Fruit fly (Drosophila melanogaster) whole organism, embryonic: ENCODE results near the gene Rnb.
A peak's percentile ranks its signal among the peaks of the same experiment; 100 is the strongest.

Experiments used
- ATbp ChIP-seq: fragments of 200-800 bp; sonication (Bioruptor generic); optimal IDR thresholded peaks from 2 replicates; lab custom pipeline; 2017; ENCODE audit warnings: missing biosample characterization, mild to moderate bottlenecking, missing genetic modification characterization, missing genetic modification reagents
- Awh ChIP-seq: fragments of 200-800 bp; sonication (Bioruptor generic); IDR thresholded peaks from 2 replicates; pipeline ENCODE4, ENCODE4 v1.3.6; 2022; ENCODE audit warnings: missing biosample characterization, missing genetic modification characterization
- CG10267 ChIP-seq: fragments of 200-800 bp; sonication (Bioruptor generic); optimal IDR thresholded peaks from 2 replicates; lab custom pipeline; 2018; ENCODE audit warnings: missing biosample characterization, mild to moderate bottlenecking, missing genetic modification characterization, moderate library complexity
- CG10959 ChIP-seq: fragments of 200-800 bp; sonication (Bioruptor generic); IDR thresholded peaks from 2 replicates; pipeline ENCODE4 v1.3.6; 2022; ENCODE audit warnings: missing biosample characterization, missing genetic modification characterization
- CG11696 ChIP-seq: fragments of 200-800 bp; sonication (Bioruptor generic); IDR thresholded peaks from 2 replicates; pipeline ENCODE4 v1.3.6; 2022; ENCODE audit warnings: missing biosample characterization, missing genetic modification characterization
- CG12155 ChIP-seq: fragments of 200-800 bp; sonication (Bioruptor generic); optimal IDR thresholded peaks from 3 replicates; lab custom pipeline; 2016; ENCODE audit warnings: missing biosample characterization, missing genetic modification characterization
- CG12236 ChIP-seq: fragments of 200-800 bp; sonication (Bioruptor generic); optimal IDR thresholded peaks from 2 replicates; lab custom pipeline; 2016; ENCODE audit warnings: missing biosample characterization, missing genetic modification characterization
- CG13775 ChIP-seq: fragments of 200-800 bp; sonication (Bioruptor generic); optimal IDR thresholded peaks from 3 replicates; lab custom pipeline; 2017; ENCODE audit warnings: missing biosample characterization, mild to moderate bottlenecking, missing genetic modification characterization
- CG13894 ChIP-seq: fragments of 200-800 bp; sonication (Bioruptor generic); optimal IDR thresholded peaks from 3 replicates; lab custom pipeline; 2018; ENCODE audit warnings: missing biosample characterization, mild to moderate bottlenecking, missing genetic modification characterization, moderate library complexity
- CG14860 ChIP-seq: fragments of 200-800 bp; sonication (Bioruptor generic); IDR thresholded peaks from 3 replicates; pipeline ENCODE4 v1.3.6; 2022; ENCODE audit warnings: missing biosample characterization, missing genetic modification characterization; ENCODE audit not compliant: partially characterized antibody
- CG15269 ChIP-seq: fragments of 200-800 bp; sonication (Bioruptor generic); optimal IDR thresholded peaks from 2 replicates; lab custom pipeline; 2018; ENCODE audit warnings: missing biosample characterization, mild to moderate bottlenecking, missing genetic modification characterization, moderate library complexity
- CG17912 ChIP-seq: fragments of 200-800 bp; sonication (Bioruptor generic); optimal IDR thresholded peaks from 2 replicates; lab custom pipeline; 2018; ENCODE audit warnings: missing biosample characterization, mild to moderate bottlenecking, missing genetic modification characterization
- CG18599 ChIP-seq: fragments of 200-800 bp; sonication (Bioruptor generic); optimal IDR thresholded peaks from 3 replicates; lab custom pipeline; 2017; ENCODE audit warnings: missing biosample characterization, missing genetic modification characterization, mild to moderate bottlenecking, moderate library complexity, missing genetic modification reagents
- CG2889 ChIP-seq: fragments of 200-800 bp; sonication (Bioruptor generic); IDR thresholded peaks from 3 replicates; pipeline ENCODE4 v1.3.6; 2022; ENCODE audit warnings: missing biosample characterization, missing genetic modification characterization
- CG4282 ChIP-seq: fragments of 200-800 bp; sonication (Bioruptor generic); optimal IDR thresholded peaks from 2 replicates; lab custom pipeline; 2016; ENCODE audit warnings: missing biosample characterization, missing genetic modification characterization
- CG4854 ChIP-seq: fragments of 200-800 bp; sonication (Bioruptor generic); optimal IDR thresholded peaks from 2 replicates; lab custom pipeline; 2016; ENCODE audit warnings: missing biosample characterization, missing genetic modification characterization, inconsistent platforms
- CG6254 ChIP-seq: fragments of 200-800 bp; sonication (Bioruptor generic); optimal IDR thresholded peaks from 3 replicates; lab custom pipeline; 2017; ENCODE audit warnings: mild to moderate bottlenecking, missing biosample characterization, missing genetic modification reagents, missing genetic modification characterization
- CG7357 ChIP-seq: fragments of 200-800 bp; sonication (Bioruptor generic); IDR thresholded peaks from 3 replicates; pipeline ENCODE4 v1.3.6; 2022; ENCODE audit warnings: missing biosample characterization, missing genetic modification characterization
- CG9932 ChIP-seq: fragments of 200-800 bp; sonication (Bioruptor generic); IDR thresholded peaks from 2 replicates; pipeline ENCODE4 v1.3.6; 2022; ENCODE audit warnings: missing biosample characterization, missing genetic modification characterization
- Dip2 ChIP-seq: fragments of 200-800 bp; sonication (Bioruptor generic); IDR thresholded peaks from 2 replicates; pipeline ENCODE4 v1.3.6; 2022; ENCODE audit warnings: missing biosample characterization, missing genetic modification characterization
- Drgx ChIP-seq: fragments of 200-800 bp; sonication (Bioruptor generic); IDR thresholded peaks from 2 replicates; pipeline ENCODE4 v1.3.6; 2022; ENCODE audit warnings: missing biosample characterization, missing genetic modification characterization
- Ets97D ChIP-seq: fragments of 200-800 bp; sonication (Bioruptor generic); optimal IDR thresholded peaks from 3 replicates; lab custom pipeline; 2016; ENCODE audit warnings: missing biosample characterization, missing genetic modification characterization
- Hey ChIP-seq: fragments of 200-800 bp; sonication (Bioruptor generic); optimal IDR thresholded peaks from 3 replicates; lab custom pipeline; 2018; ENCODE audit warnings: missing biosample characterization, mild to moderate bottlenecking, missing genetic modification characterization
- Hsf ChIP-seq: fragments of 200-800 bp; sonication (Bioruptor generic); optimal IDR thresholded peaks from 3 replicates; lab custom pipeline; 2016; ENCODE audit warnings: missing biosample characterization, missing genetic modification characterization
- Lpt ChIP-seq: fragments of >200 bp; optimal IDR thresholded peaks from 2 replicates; lab custom pipeline; 2018; ENCODE audit warnings: missing biosample characterization, missing genetic modification characterization
- Med ChIP-seq: fragments of 200-800 bp; sonication (Bioruptor generic); peaks from one replicate; lab custom pipeline; 2016; ENCODE audit warnings: missing biosample characterization, missing genetic modification characterization, mild to moderate bottlenecking, inconsistent platforms, moderate library complexity
- Pdp1 ChIP-seq, 2 experiments: fragments of 200-800 bp; sonication (Bioruptor generic); optimal IDR thresholded peaks; 3 replicates each; lab custom pipeline; 2016; ENCODE audit warnings: missing biosample characterization in 2 of 2, missing genetic modification characterization in 2 of 2, mild to moderate bottlenecking in 1 of 2, moderate library complexity in 1 of 2
- Sox102F ChIP-seq: fragments of 200-800 bp; sonication (Bioruptor generic); optimal IDR thresholded peaks from 2 replicates; lab custom pipeline; 2018; ENCODE audit warnings: missing biosample characterization, mild to moderate bottlenecking, missing genetic modification characterization, moderate library complexity
- aop ChIP-seq: fragments of 200-800 bp; sonication (Bioruptor generic); IDR thresholded peaks from 2 replicates; pipeline ENCODE4 v1.3.6; 2022; ENCODE audit warnings: missing biosample characterization, missing genetic modification characterization
- cg ChIP-seq: fragments of 200-800 bp; sonication (Bioruptor generic); optimal IDR thresholded peaks from 3 replicates; lab custom pipeline; 2019; ENCODE audit warnings: missing biosample characterization, mild to moderate bottlenecking, missing genetic modification characterization, moderate library complexity
- ems ChIP-seq: fragments of 200-800 bp; sonication (Bioruptor generic); optimal IDR thresholded peaks from 3 replicates; lab custom pipeline; 2016; ENCODE audit warnings: missing biosample characterization, missing genetic modification characterization
- fd96Cb ChIP-seq: fragments of 200-800 bp; sonication (Bioruptor generic); optimal IDR thresholded peaks from 2 replicates; lab custom pipeline; 2018; ENCODE audit warnings: missing biosample characterization, mild to moderate bottlenecking, missing genetic modification characterization, moderate library complexity
- jigr1 ChIP-seq: fragments of 200-800 bp; sonication (Bioruptor generic); IDR thresholded peaks from 3 replicates; pipeline ENCODE4 v1.3.6; 2022; ENCODE audit warnings: missing biosample characterization, missing genetic modification characterization
- kah ChIP-seq: fragments of 200-800 bp; sonication (Bioruptor generic); optimal IDR thresholded peaks from 2 replicates; lab custom pipeline; 2018; ENCODE audit warnings: missing biosample characterization, mild to moderate bottlenecking, missing genetic modification characterization
- lola ChIP-seq, 3 experiments: fragments of >200 bp in 2 of 3; fragments of 200-800 bp in 1 of 3; sonication (Bioruptor generic) in 1 of 3; optimal IDR thresholded peaks; 2 replicates each; lab custom pipeline; 2017 to 2019; ENCODE audit warnings: missing biosample characterization in 3 of 3, missing genetic modification characterization in 3 of 3, mild to moderate bottlenecking in 1 of 3, moderate library complexity in 1 of 3
- mirr ChIP-seq: fragments of 200-800 bp; sonication (Bioruptor generic); optimal IDR thresholded peaks from 3 replicates; lab custom pipeline; 2018; ENCODE audit warnings: missing biosample characterization, mild to moderate bottlenecking, missing genetic modification characterization
- otp ChIP-seq: fragments of 200-800 bp; sonication (Bioruptor generic); IDR thresholded peaks from 3 replicates; pipeline ENCODE4, ENCODE4 v1.3.6; 2022; ENCODE audit warnings: missing biosample characterization, missing genetic modification characterization
- sd ChIP-seq: fragments of 200-800 bp; sonication (Bioruptor generic); optimal IDR thresholded peaks from 3 replicates; lab custom pipeline; 2018; ENCODE audit warnings: missing biosample characterization, mild to moderate bottlenecking, missing genetic modification characterization, moderate library complexity
- seq ChIP-seq: fragments of 200-800 bp; sonication (Bioruptor generic); IDR thresholded peaks from 2 replicates; pipeline ENCODE4 v1.3.6; 2022; ENCODE audit warnings: missing biosample characterization, missing genetic modification characterization
- sob ChIP-seq: fragments of 200-800 bp; sonication (Bioruptor generic); IDR thresholded peaks from 2 replicates; pipeline ENCODE4 v1.3.6; 2022; ENCODE audit warnings: missing biosample characterization, missing genetic modification characterization
- sr ChIP-seq: fragments of 200-800 bp; sonication (Bioruptor generic); IDR thresholded peaks from 3 replicates; pipeline ENCODE4 v1.3.6; 2022; ENCODE audit warnings: missing biosample characterization, missing genetic modification characterization
- sug ChIP-seq: fragments of 200-800 bp; optimal IDR thresholded peaks from 2 replicates; lab custom pipeline; 2019; ENCODE audit warnings: missing biosample characterization, mild to moderate bottlenecking, missing genetic modification characterization, moderate library complexity
- ttk ChIP-seq: fragments of 200-800 bp; sonication (Bioruptor generic); IDR thresholded peaks from 2 replicates; pipeline ENCODE4 v2.1.2; 2022; ENCODE audit warnings: missing biosample characterization, missing genetic modification characterization
- vvl ChIP-seq: fragments of 200-800 bp; sonication (Bioruptor generic); IDR thresholded peaks from 2 replicates; pipeline ENCODE4 v1.3.6; 2022; ENCODE audit warnings: missing biosample characterization, missing genetic modification characterization

Rnb gene

dm6 chr3R:29790183-29790582, 9.0 kb downstream of the Rnb start:
- no peak for TF ChIP-seq CG14860 (GFP tag; lab: Robert Waterston, UW)
- peak in 1 of 2 experiments; percentile 49 for TF ChIP-seq Pdp1 (GFP tag; optimal IDR thresholded peaks at IDR 0.05; lab: Kevin White, UChicago)
- TF ChIP-seq Lpt (GFP tag; lab: Kevin White, UChicago) = no peak
- peak; percentile 90 for TF ChIP-seq sr
- 0 out of 3 replicates have a peak, but pooled peaks have one; percentile 10 for TF ChIP-seq CG7357
- TF ChIP-seq CG11696 (GFP tag; lab: Robert Waterston, UW) = 0 out of 2 replicates have a peak, but pooled peaks have one; percentile 25
- no peak for TF ChIP-seq CG12155 (GFP tag; lab: Kevin White, UChicago)
- TF ChIP-seq vvl (GFP tag; lab: Robert Waterston, UW) = 0 out of 2 replicates have a peak, but pooled peaks have one; percentile 30
- TF ChIP-seq, all 482 proteins: peak for 5

- TF ChIP-seq Dip2 (GFP tag; lab: Robert Waterston, UW) = no peak
- no peak for TF ChIP-seq ems (GFP tag; lab: Kevin White, UChicago)
- TF ChIP-seq cg = peak; percentile 33
- TF ChIP-seq vvl (GFP tag; lab: Robert Waterston, UW) = peak; percentile 8; the same call in 1 of the 2 replicates
- no peak for TF ChIP-seq CG10959 (GFP tag; lab: Robert Waterston, UW)
- TF ChIP-seq mirr (GFP tag; lab: Kevin White, UChicago) = peak; percentile 25
- TF ChIP-seq lola (GFP tag; optimal IDR thresholded peaks at IDR 0.05; lab: Kevin White, UChicago) = no peak
- peak; percentile 55 for TF ChIP-seq Med (GFP tag; lab: Kevin White, UChicago)
- peak; percentile 18 for TF ChIP-seq Sox102F (GFP tag; lab: Kevin White, UChicago)
- no peak for TF ChIP-seq Ets97D (GFP tag; lab: Kevin White, UChicago)
- peak; percentile 29 for TF ChIP-seq ATbp
- TF ChIP-seq CG9932 (GFP tag; lab: Robert Waterston, UW) = peak; percentile 35; the same call in 1 of the 2 replicates
- TF ChIP-seq CG6254 (GFP tag; lab: Kevin White, UChicago) = no peak
- no peak for TF ChIP-seq aop (GFP tag; lab: Robert Waterston, UW)
- TF ChIP-seq sd (tag; lab: Kevin White, UChicago) = peak; percentile 16
- TF ChIP-seq sug = peak; percentile 77
- no peak for TF ChIP-seq Hey (tag; lab: Kevin White, UChicago)
- no peak for TF ChIP-seq CG13894 (tag; lab: Kevin White, UChicago)
- peak; percentile 11 for TF ChIP-seq CG15269 (tag; lab: Kevin White, UChicago)
- peak; percentile 73; the same call in 1 of the 2 replicates for TF ChIP-seq Awh (GFP tag; lab: Robert Waterston, UW)
- 0 out of 3 replicates have a peak, but pooled peaks have one; percentile 16 for TF ChIP-seq otp
- no peak for TF ChIP-seq CG4282 (GFP tag; lab: Kevin White, UChicago)
- peak; percentile 12 for TF ChIP-seq kah (GFP tag; lab: Kevin White, UChicago)
- 0 out of 2 replicates have a peak, but pooled peaks have one; percentile 10 for TF ChIP-seq sob
Observed at dm6 chr3R:29787891-29788549, 11.1 kb downstream of the Rnb start.

dm6 chr3R:29786016-29786996, 12.8 kb downstream of the Rnb start:
- no peak for TF ChIP-seq CG12236
- TF ChIP-seq CG13775 (GFP tag; lab: Kevin White, UChicago) = no peak
- no peak for TF ChIP-seq CG10267 (tag; lab: Kevin White, UChicago)
- peak; percentile 2 for TF ChIP-seq CG4854
- TF ChIP-seq CG17912 (GFP tag; lab: Kevin White, UChicago) = no peak
- peak; percentile 54 for TF ChIP-seq Drgx
- peak; percentile 14 for TF ChIP-seq fd96Cb (tag; lab: Kevin White, UChicago)
- no peak for TF ChIP-seq CG18599
- 0 out of 2 replicates have a peak, but pooled peaks have one; percentile 28 for TF ChIP-seq ttk (GFP tag; lab: Robert Waterston, UW)
- TF ChIP-seq Med (GFP tag; lab: Kevin White, UChicago) = peak; percentile 71
- TF ChIP-seq jigr1 (GFP tag; lab: Robert Waterston, UW) = 0 out of 3 replicates have a peak, but pooled peaks have one; percentile 33
- no peak for TF ChIP-seq Hsf (GFP tag; lab: Kevin White, UChicago)
- TF ChIP-seq CG2889 = 0 out of 3 replicates have a peak, but pooled peaks have one; percentile 9
- TF ChIP-seq seq (GFP tag; lab: Robert Waterston, UW) = peak; percentile 36; the same call in 1 of the 2 replicates
